Fruit fly (Drosophila melanogaster) whole organism, prepupa: Measurements from ENCODE around the gene CG10508.

ENCODE experiments used
- Blimp-1 ChIP-seq: fragments of 200-800 bp; sonication (Bioruptor generic); optimal IDR thresholded peaks from 3 replicates; lab custom pipeline; 2017; ENCODE audit warnings: missing biosample characterization, missing genetic modification characterization, mild to moderate bottlenecking, moderate library complexity, missing genetic modification reagents
- CG7368 ChIP-seq: fragments of 200-800 bp; sonication (Bioruptor generic); optimal IDR thresholded peaks from 3 replicates; lab custom pipeline; 2016; ENCODE audit warnings: missing biosample characterization, missing genetic modification characterization
- Eip75B ChIP-seq: fragments of 200-800 bp; sonication (Bioruptor generic); optimal IDR thresholded peaks from 3 replicates; lab custom pipeline; 2016; ENCODE audit warnings: missing biosample characterization, missing genetic modification characterization
- Hr39 ChIP-seq: fragments of 200-800 bp; sonication (Bioruptor generic); optimal IDR thresholded peaks from 2 replicates; lab custom pipeline; 2016; ENCODE audit warnings: missing biosample characterization, missing genetic modification characterization
- Lpt ChIP-seq: fragments of 200-800 bp; sonication (Bioruptor generic); optimal IDR thresholded peaks from 3 replicates; lab custom pipeline; 2016; ENCODE audit warnings: missing biosample characterization, missing genetic modification characterization
- dsx ChIP-seq: fragments of 200-800 bp; optimal IDR thresholded peaks from 3 replicates; lab custom pipeline; 2019; ENCODE audit warnings: missing biosample characterization, mild to moderate bottlenecking, missing genetic modification characterization, moderate library complexity; ENCODE audit not compliant: poor library complexity, severe bottlenecking
- pdm3 ChIP-seq: fragments of 200-800 bp; sonication (Bioruptor generic); optimal IDR thresholded peaks from 3 replicates; lab custom pipeline; 2016; ENCODE audit warnings: missing biosample characterization, missing genetic modification characterization

- no peak for TF ChIP-seq Hr39
- TF ChIP-seq CG7368 (GFP tag; lab: Kevin White, UChicago): no peak
- TF ChIP-seq pdm3 (GFP tag; lab: Kevin White, UChicago): no peak
- no peak for TF ChIP-seq Blimp-1 (GFP tag; lab: Kevin White, UChicago)
- peak; percentile 46 for TF ChIP-seq dsx
- TF ChIP-seq Eip75B (GFP tag; lab: Kevin White, UChicago): no peak
- TF ChIP-seq Lpt: no peak
Measured at dm6 chr3L:21216697-21217291, 6.8 kb downstream of the CG10508 start, which contains the start of the genes Trmt112 and Ilk.
